Worm (Caenorhabditis elegans) whole organism, late embryonic: ENCODE results near the gene smut-1.

Source experiments
- C08G9.2 ChIP-seq: sonication (generic microtip); optimal IDR thresholded peaks from 2 replicates; lab custom pipeline; 2016; ENCODE audit warnings: mild to moderate bottlenecking, missing genetic modification characterization, moderate library complexity, missing compliant biosample characterization
- C38D4.7 ChIP-seq: fragments of 200-800 bp; sonication (Bioruptor generic); optimal IDR thresholded peaks from 2 replicates; lab custom pipeline; 2018; ENCODE audit warnings: mild to moderate bottlenecking, missing genetic modification characterization, moderate library complexity, missing compliant biosample characterization
- F13H6.1 ChIP-seq: sonication (generic microtip); optimal IDR thresholded peaks from 2 replicates; lab custom pipeline; 2016; ENCODE audit warnings: missing genetic modification characterization, missing compliant biosample characterization
- K02D7.2 ChIP-seq: sonication (generic microtip); optimal IDR thresholded peaks from 2 replicates; lab custom pipeline; 2017; ENCODE audit warnings: mild to moderate bottlenecking, missing genetic modification characterization, missing compliant biosample characterization
- ahr-1 ChIP-seq: sonication (generic microtip); optimal IDR thresholded peaks from 2 replicates; lab custom pipeline; 2016; ENCODE audit warnings: missing genetic modification characterization, missing compliant biosample characterization
- ceh-14 ChIP-seq: sonication (generic microtip); optimal IDR thresholded peaks from 2 replicates; lab custom pipeline; 2016; ENCODE audit warnings: missing genotype, missing genetic modification characterization, missing compliant biosample characterization
- ceh-18 ChIP-seq: sonication (generic microtip); optimal IDR thresholded peaks from 2 replicates; lab custom pipeline; 2016; ENCODE audit warnings: missing genetic modification characterization, missing compliant biosample characterization
- ceh-22 ChIP-seq: sonication (generic microtip); optimal IDR thresholded peaks from 2 replicates; lab custom pipeline; 2017; ENCODE audit warnings: missing biosample characterization, missing genetic modification characterization
- ceh-24 ChIP-seq: sonication (generic microtip); optimal IDR thresholded peaks from 2 replicates; lab custom pipeline; 2016; ENCODE audit warnings: mild to moderate bottlenecking, missing genetic modification characterization, missing compliant biosample characterization
- ceh-30 ChIP-seq: fragments of 150-350 bp; optimal IDR thresholded peaks from 2 replicates; lab custom pipeline; 2014; ENCODE audit warnings: missing biosample characterization, missing genetic modification characterization
- ceh-34 ChIP-seq: sonication (generic microtip); optimal IDR thresholded peaks from 2 replicates; lab custom pipeline; 2016; ENCODE audit warnings: mild to moderate bottlenecking, missing genetic modification characterization, missing compliant biosample characterization
- ceh-48 ChIP-seq: sonication (generic microtip); optimal IDR thresholded peaks from 2 replicates; lab custom pipeline; 2016; ENCODE audit warnings: missing genetic modification characterization, inconsistent platforms, missing compliant biosample characterization
- ceh-6 ChIP-seq: fragments of 200-800 bp; sonication (Bioruptor generic); optimal IDR thresholded peaks from 2 replicates; lab custom pipeline; 2018; ENCODE audit warnings: mild to moderate bottlenecking, missing genetic modification characterization, missing compliant biosample characterization
- che-1 ChIP-seq: sonication (generic microtip); optimal IDR thresholded peaks from 2 replicates; lab custom pipeline; 2016; ENCODE audit warnings: mild to moderate bottlenecking, missing genetic modification characterization, missing compliant biosample characterization
- dve-1 ChIP-seq: sonication (generic microtip); optimal IDR thresholded peaks from 2 replicates; lab custom pipeline; 2017; ENCODE audit warnings: antibody characterized with exemption, mild to moderate bottlenecking, missing genetic modification characterization, missing compliant biosample characterization
- elt-2 ChIP-seq: sonication (generic microtip); optimal IDR thresholded peaks from 2 replicates; lab custom pipeline; 2016; ENCODE audit warnings: missing genetic modification reagents, missing genetic modification characterization, missing compliant biosample characterization
- elt-4 ChIP-seq: sonication (generic microtip); optimal IDR thresholded peaks from 2 replicates; lab custom pipeline; 2016; ENCODE audit warnings: missing genetic modification characterization, missing compliant biosample characterization
- ets-4 ChIP-seq: sonication (generic microtip); optimal IDR thresholded peaks from 2 replicates; lab custom pipeline; 2016; ENCODE audit warnings: missing genetic modification characterization, missing compliant biosample characterization
- eyg-1 ChIP-seq: sonication (generic microtip); optimal IDR thresholded peaks from 2 replicates; lab custom pipeline; 2016; ENCODE audit warnings: missing genotype, missing genetic modification characterization, missing compliant biosample characterization
- fax-1 ChIP-seq: sonication (generic microtip); optimal IDR thresholded peaks from 2 replicates; lab custom pipeline; 2016; ENCODE audit warnings: missing genotype, missing genetic modification characterization, missing compliant biosample characterization
- fkh-6 ChIP-seq: sonication (generic microtip); optimal IDR thresholded peaks from 2 replicates; lab custom pipeline; 2016; ENCODE audit warnings: missing genetic modification characterization, missing compliant biosample characterization
- gmeb-2 ChIP-seq: sonication (generic microtip); optimal IDR thresholded peaks from 2 replicates; lab custom pipeline; 2016; ENCODE audit warnings: missing genetic modification characterization, inconsistent platforms, missing compliant biosample characterization
- hlh-15 ChIP-seq: sonication (generic microtip); optimal IDR thresholded peaks from 2 replicates; lab custom pipeline; 2016; ENCODE audit warnings: missing genetic modification characterization, missing compliant biosample characterization
- hlh-6 ChIP-seq: sonication (generic microtip); optimal IDR thresholded peaks from 2 replicates; lab custom pipeline; 2016; ENCODE audit warnings: missing genotype, missing genetic modification characterization, missing compliant biosample characterization
- hlh-8 ChIP-seq: sonication (generic microtip); optimal IDR thresholded peaks from 2 replicates; lab custom pipeline; 2016; ENCODE audit warnings: missing genotype, missing genetic modification characterization, missing compliant biosample characterization
- lim-6 ChIP-seq: sonication (generic microtip); optimal IDR thresholded peaks from 2 replicates; lab custom pipeline; 2016; ENCODE audit warnings: missing genetic modification characterization, missing compliant biosample characterization
- lin-11 ChIP-seq: fragments of 200-800 bp; sonication (Bioruptor generic); optimal IDR thresholded peaks from 2 replicates; lab custom pipeline; 2018; ENCODE audit warnings: mild to moderate bottlenecking, missing genetic modification characterization, missing compliant biosample characterization
- mec-3 ChIP-seq: sonication (generic microtip); optimal IDR thresholded peaks from 2 replicates; lab custom pipeline; 2016; ENCODE audit warnings: borderline replicate concordance, missing genetic modification characterization, missing compliant biosample characterization
- nfya-1 ChIP-seq: sonication (generic microtip); optimal IDR thresholded peaks from 2 replicates; lab custom pipeline; 2017; ENCODE audit warnings: missing genetic modification characterization, mild to moderate bottlenecking, missing compliant biosample characterization, antibody characterized with exemption, moderate library complexity
- nhr-11 ChIP-seq: fragments of 150-350 bp; optimal IDR thresholded peaks from 2 replicates; lab custom pipeline; 2014; ENCODE audit warnings: missing biosample characterization, missing genetic modification characterization
- nhr-232 ChIP-seq: sonication (generic microtip); optimal IDR thresholded peaks from 2 replicates; lab custom pipeline; 2016; ENCODE audit warnings: missing genetic modification characterization, missing compliant biosample characterization
- npax-4 ChIP-seq: sonication (generic microtip); optimal IDR thresholded peaks from 2 replicates; lab custom pipeline; 2016; ENCODE audit warnings: missing genetic modification characterization, missing compliant biosample characterization
- odd-2 ChIP-seq: sonication (generic microtip); optimal IDR thresholded peaks from 2 replicates; lab custom pipeline; 2017; ENCODE audit warnings: antibody characterized with exemption, mild to moderate bottlenecking, missing genetic modification characterization, missing compliant biosample characterization
- pax-1 ChIP-seq: fragments of 150-350 bp; optimal IDR thresholded peaks from 2 replicates; lab custom pipeline; 2014; ENCODE audit warnings: missing biosample characterization, missing genetic modification characterization
- pha-4 ChIP-seq: fragments of 150-350 bp; optimal IDR thresholded peaks from 2 replicates; lab custom pipeline; 2018; ENCODE audit warnings: missing biosample characterization, missing genetic modification reagents, missing genetic modification characterization
- ref-2 ChIP-seq: sonication (generic microtip); optimal IDR thresholded peaks from 2 replicates; lab custom pipeline; 2016; ENCODE audit warnings: missing genetic modification characterization, missing compliant biosample characterization
- rnt-1 ChIP-seq: sonication (generic microtip); optimal IDR thresholded peaks from 2 replicates; lab custom pipeline; 2016; ENCODE audit warnings: missing genetic modification characterization, missing compliant biosample characterization
- syd-9 ChIP-seq: sonication (generic microtip); optimal IDR thresholded peaks from 2 replicates; lab custom pipeline; 2016; ENCODE audit warnings: mild to moderate bottlenecking, missing genetic modification characterization, moderate library complexity, missing compliant biosample characterization
- ttx-3 ChIP-seq: sonication (generic microtip); optimal IDR thresholded peaks from 2 replicates; lab custom pipeline; 2016; ENCODE audit warnings: missing genetic modification reagents, missing genetic modification characterization, missing compliant biosample characterization
- unc-3 ChIP-seq, 2 experiments: fragments of 200-800 bp in 1 of 2; sonication (Bioruptor generic) in 1 of 2; sonication (generic microtip) in 1 of 2; conservative IDR thresholded peaks in 1 of 2; optimal IDR thresholded peaks in 1 of 2; 2 replicates each; pipeline versions ENCODE4 v1.3.6 to Lab custom; 2016 to 2022; ENCODE audit warnings: missing compliant biosample characterization in 2 of 2, missing genetic modification characterization in 2 of 2, missing genetic modification reagents in 1 of 2
- unc-55 ChIP-seq: sonication (generic microtip); optimal IDR thresholded peaks from 2 replicates; lab custom pipeline; 2017; ENCODE audit warnings: missing biosample characterization, missing genetic modification reagents, missing genetic modification characterization
- unc-86 ChIP-seq: sonication (generic microtip); optimal IDR thresholded peaks from 2 replicates; lab custom pipeline; 2016; ENCODE audit warnings: missing genetic modification characterization, missing compliant biosample characterization
- zip-5 ChIP-seq: sonication (generic microtip); optimal IDR thresholded peaks from 2 replicates; lab custom pipeline; 2016; ENCODE audit warnings: missing genetic modification characterization, missing compliant biosample characterization
- ztf-16 ChIP-seq: sonication (generic microtip); optimal IDR thresholded peaks from 2 replicates; lab custom pipeline; 2017; ENCODE audit warnings: missing genetic modification characterization, missing compliant biosample characterization

Gene smut-1

ce11 chrV:6100492-6101004 is 3.6 kb downstream of the smut-1 start, which contains the start of gene crt-1 (continued):
- TF ChIP-seq hlh-8 (tag; lab: Kevin White, UChicago) (no peak), lin-11 (no peak), C38D4.7 (GFP tag; lab: Kevin White, UChicago) (no peak), ztf-16 (tag; lab: Kevin White, UChicago) (no peak), ceh-14 (peak; percentile 55), eyg-1 (tag; lab: Kevin White, UChicago) (no peak), F13H6.1 (tag; lab: Kevin White, UChicago) (no peak), npax-4 (tag; lab: Kevin White, UChicago) (no peak), elt-4 (no peak), unc-3 (GFP tag; conservative IDR thresholded peaks at IDR 0.05; lab: Robert Waterston, UW) (no peak), unc-3 (tag; optimal IDR thresholded peaks at IDR 0.05; lab: Kevin White, UChicago) (no peak), hlh-6 (tag; lab: Kevin White, UChicago) (no peak), nfya-1 (tag; lab: Kevin White, UChicago) (peak; percentile 100), fax-1 (tag; lab: Kevin White, UChicago) (no peak), K02D7.2 (tag; lab: Kevin White, UChicago) (no peak), fkh-6 (tag; lab: Kevin White, UChicago) (no peak), ttx-3 (no peak), ceh-30 (no peak), elt-2 (tag; lab: Kevin White, UChicago) (peak; percentile 79), ceh-6 (GFP tag; lab: Kevin White, UChicago) (no peak), unc-55 (GFP tag; lab: Kevin White, UChicago) (peak; percentile 83), syd-9 (no peak), pha-4 (tag; lab: Kevin White, UChicago) (no peak), pax-1 (peak; percentile 92), ahr-1 (no peak), gmeb-2 (tag; lab: Kevin White, UChicago) (no peak), ceh-24 (no peak), lim-6 (tag; lab: Kevin White, UChicago) (no peak), ceh-22 (tag; lab: Kevin White, UChicago) (no peak), nhr-232 (no peak), ceh-34 (peak; percentile 56)

ce11 chrV:6101243-6101898 is 4.5 kb downstream of the smut-1 start:
- TF ChIP-seq F13H6.1 (tag; lab: Kevin White, UChicago) (no peak), elt-2 (tag; lab: Kevin White, UChicago) (no peak), pax-1 (peak; percentile 10)

ce11 chrV:6103429-6103828 is 6.5 kb downstream of the smut-1 start, which contains the start of gene Y38A10A.11:
Gene Y38A10A.11 (minus strand): TSS chrV:6103529.
- TF ChIP-seq odd-2: no peak
- TF ChIP-seq dve-1 (tag; lab: Kevin White, UChicago): no peak
- no peak for TF ChIP-seq mec-3
- TF ChIP-seq hlh-15 (tag; lab: Kevin White, UChicago): no peak
- TF ChIP-seq unc-86 (tag; lab: Kevin White, UChicago): no peak
- no peak for TF ChIP-seq lin-11
- TF ChIP-seq npax-4 (tag; lab: Kevin White, UChicago): no peak
- TF ChIP-seq rnt-1 (tag; lab: Kevin White, UChicago): no peak
- no peak for TF ChIP-seq ets-4
- TF ChIP-seq pax-1: no peak
- no peak for TF ChIP-seq ceh-14
- no peak for TF ChIP-seq ceh-48
- TF ChIP-seq ceh-18 (tag; lab: Kevin White, UChicago): no peak
- no peak for TF ChIP-seq zip-5 (tag; lab: Kevin White, UChicago)
- TF ChIP-seq nhr-11 (tag; lab: Kevin White, UChicago): no peak
- TF ChIP-seq C08G9.2 (tag; lab: Kevin White, UChicago): no peak
- no peak for TF ChIP-seq ref-2 (tag; lab: Kevin White, UChicago)
- no peak for TF ChIP-seq che-1
- TF ChIP-seq elt-4: no peak
